Worm (Caenorhabditis elegans) whole organism, L3 larva: Measurements from ENCODE around the gene M163.7.

ENCODE experiments used
- ceh-82 ChIP-seq: fragments of 150-350 bp; optimal IDR thresholded peaks from 2 replicates; lab custom pipeline; 2014; ENCODE audit warnings: missing biosample characterization, missing genetic modification characterization
- egl-27 ChIP-seq: sonication (generic microtip); optimal IDR thresholded peaks from 4 replicates; lab custom pipeline; 2017; ENCODE audit warnings: missing biosample characterization, missing genetic modification reagents, missing genetic modification characterization
- fos-1 ChIP-seq: fragments of 150-350 bp; optimal IDR thresholded peaks from 2 replicates; lab custom pipeline; 2014; ENCODE audit warnings: missing biosample characterization, missing genetic modification characterization
- lin-15B ChIP-seq: fragments of 150-350 bp; optimal IDR thresholded peaks from 2 replicates; lab custom pipeline; 2014; ENCODE audit warnings: missing biosample characterization, missing genetic modification characterization
- nfya-1 ChIP-seq: sonication (generic microtip); optimal IDR thresholded peaks from 2 replicates; lab custom pipeline; 2017; ENCODE audit warnings: missing genetic modification characterization, mild to moderate bottlenecking, missing compliant biosample characterization, antibody characterized with exemption, moderate library complexity; ENCODE audit not compliant: insufficient read depth

DNA sequence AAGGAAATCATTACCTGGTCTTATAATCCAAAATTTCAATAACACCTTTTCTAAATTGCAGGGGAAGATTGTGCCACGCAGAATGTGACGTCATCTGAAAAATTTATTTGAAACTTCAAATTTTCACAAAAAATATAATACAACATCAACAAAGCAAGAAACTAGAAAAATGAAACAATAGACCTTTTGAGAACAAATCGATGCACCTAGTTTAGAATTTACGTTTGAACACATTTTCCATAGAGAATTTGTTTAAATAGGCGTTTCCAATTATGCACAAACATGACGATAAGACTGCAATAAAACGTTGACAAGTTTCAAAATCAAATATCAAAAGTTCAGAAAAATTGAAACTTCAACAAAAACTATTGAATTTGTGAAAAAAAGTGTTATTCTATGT, 48.2 kb downstream of the M163.7 start, which contains the start of gene fbxa-141:
- TF ChIP-seq egl-27 (tag; lab: Kevin White, UChicago) (no peak), nfya-1 (tag; lab: Kevin White, UChicago) (no peak), lin-15B (tag; lab: Kevin White, UChicago) (no peak), fos-1 (tag; lab: Kevin White, UChicago) (no peak), ceh-82 (no peak)
